Worm (Caenorhabditis elegans): ENCODE measurements around the gene gsp-2.

DNA sequence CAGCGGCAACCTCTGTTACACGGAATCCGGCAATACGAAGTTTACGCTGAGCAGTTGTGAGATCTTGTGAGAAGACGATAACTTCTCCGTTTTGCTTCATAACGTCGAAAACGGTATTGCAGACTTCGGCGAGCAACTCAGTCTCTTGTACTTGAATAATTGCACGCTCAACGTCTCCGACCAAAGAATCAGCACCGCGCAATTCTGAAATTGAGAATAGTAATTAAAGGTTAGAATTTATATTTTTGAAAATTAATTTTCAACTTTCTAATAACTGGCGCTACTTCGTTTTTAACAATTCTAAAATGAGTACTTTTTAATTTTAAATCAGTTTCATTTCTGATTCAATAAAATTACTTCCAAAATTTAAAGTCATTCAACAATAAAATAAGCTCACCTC, 42.1 kb downstream of the gsp-2 start:
- TF ChIP-seq snpc-4 (tag; optimal IDR thresholded peaks at IDR 0.05) (no peak), unc-39 (tag; optimal IDR thresholded peaks at IDR 0.05) (no peak)
